Fruit fly (Drosophila melanogaster) whole organism, adult: ENCODE measurements around the gene amd.

ENCODE experiments used
- CG14711 ChIP-seq: fragments of 200-800 bp; sonication (Bioruptor generic); optimal IDR thresholded peaks from 2 replicates; lab custom pipeline; 2018; ENCODE audit warnings: missing biosample characterization, mild to moderate bottlenecking, missing genetic modification characterization, moderate library complexity
- CG33017 ChIP-seq: fragments of 200-800 bp; sonication (Bioruptor generic); optimal IDR thresholded peaks from 2 replicates; lab custom pipeline; 2018; ENCODE audit warnings: missing biosample characterization, mild to moderate bottlenecking, missing genetic modification characterization, moderate library complexity
- CG7045 ChIP-seq: fragments of 200-800 bp; sonication (Bioruptor generic); optimal IDR thresholded peaks from 2 replicates; lab custom pipeline; 2017; ENCODE audit warnings: missing biosample characterization, mild to moderate bottlenecking, missing genetic modification characterization
- Crg-1 ChIP-seq: fragments of 200-800 bp; sonication (Bioruptor generic); optimal IDR thresholded peaks from 2 replicates; lab custom pipeline; 2016; ENCODE audit warnings: missing biosample characterization, missing genetic modification characterization
- cnc ChIP-seq, 2 experiments: fragments of >200 bp; optimal IDR thresholded peaks; 2 replicates each; lab custom pipeline; 2017
- pad ChIP-seq: fragments of 200-800 bp; sonication (Bioruptor generic); optimal IDR thresholded peaks from 3 replicates; lab custom pipeline; 2017; ENCODE audit warnings: missing biosample characterization, missing genetic modification characterization, mild to moderate bottlenecking, moderate library complexity, missing genetic modification reagents
- tj ChIP-seq: fragments of 200-800 bp; sonication (Bioruptor generic); optimal IDR thresholded peaks from 3 replicates; lab custom pipeline; 2017; ENCODE audit warnings: missing biosample characterization, mild to moderate bottlenecking, missing genetic modification characterization, moderate library complexity

- TF ChIP-seq pad (GFP tag; lab: Kevin White, UChicago), result no peak
- no peak for TF ChIP-seq cnc (optimal IDR thresholded peaks at IDR 0.05; lab: Kevin White, UChicago)
- no peak for TF ChIP-seq CG14711
- no peak for TF ChIP-seq tj (GFP tag; lab: Kevin White, UChicago)
- TF ChIP-seq Crg-1 (GFP tag; lab: Kevin White, UChicago), result no peak
- TF ChIP-seq CG33017 (tag; lab: Kevin White, UChicago), result no peak
- no peak for TF ChIP-seq CG7045 (GFP tag; lab: Kevin White, UChicago)
These were observed 46.9 kb downstream of the amd start for dm6 chr2L:19156737-19157287.
